Worm (Caenorhabditis elegans) whole organism, young adult: Measurements from ENCODE around the gene T22D1.18.

ENCODE experiments used
- B0336.3 ChIP-seq: fragments of 200-800 bp; sonication (Bioruptor generic); IDR thresholded peaks from 2 replicates; pipeline ENCODE4 v1.3.6; 2022; ENCODE audit warnings: missing genetic modification characterization, missing compliant biosample characterization
- C17E4.6 ChIP-seq: fragments of 200-800 bp; sonication (Bioruptor generic); IDR thresholded peaks from 2 replicates; pipeline ENCODE4 v1.3.6; 2022; ENCODE audit warnings: missing genetic modification reagents, missing genetic modification characterization, missing compliant biosample characterization
- F33H1.4 ChIP-seq: fragments of 200-800 bp; sonication (Bioruptor generic); IDR thresholded peaks from 2 replicates; pipeline ENCODE4 v1.3.6; 2022; ENCODE audit warnings: missing genetic modification reagents, missing genetic modification characterization, missing compliant biosample characterization
- F49E8.2 ChIP-seq: sonication (generic microtip); optimal IDR thresholded peaks from 3 replicates; lab custom pipeline; 2017; ENCODE audit warnings: missing genetic modification characterization, mild to moderate bottlenecking, missing compliant biosample characterization, antibody characterized with exemption, moderate library complexity; ENCODE audit not compliant: insufficient read depth
- F52B5.7 ChIP-seq: sonication (generic microtip); optimal IDR thresholded peaks from 2 replicates; lab custom pipeline; 2016; ENCODE audit warnings: mild to moderate bottlenecking, missing genetic modification characterization, missing compliant biosample characterization
- F55B11.4 ChIP-seq: sonication (generic microtip); optimal IDR thresholded peaks from 2 replicates; lab custom pipeline; 2016; ENCODE audit warnings: missing compliant biosample characterization, missing genetic modification characterization, borderline replicate concordance; ENCODE audit not compliant: insufficient read depth
- F57A8.1 ChIP-seq: fragments of 200-800 bp; sonication (Bioruptor generic); optimal IDR thresholded peaks from 2 replicates; lab custom pipeline; 2018; ENCODE audit warnings: mild to moderate bottlenecking, missing genetic modification characterization, moderate library complexity, missing compliant biosample characterization
- F57C9.4 ChIP-seq: sonication (generic microtip); optimal IDR thresholded peaks from 2 replicates; lab custom pipeline; 2017; ENCODE audit warnings: mild to moderate bottlenecking, missing genetic modification characterization, missing compliant biosample characterization
- K12H6.12 ChIP-seq: fragments of 200-800 bp; sonication (Bioruptor generic); optimal IDR thresholded peaks from 2 replicates; lab custom pipeline; 2018; ENCODE audit warnings: mild to moderate bottlenecking, missing genetic modification characterization, missing compliant biosample characterization
- Y53G8AR.9 ChIP-seq: fragments of 200-800 bp; sonication (Bioruptor generic); conservative IDR thresholded peaks from 2 replicates; pipeline ENCODE4 v1.3.6; 2022; ENCODE audit warnings: missing genetic modification reagents, missing genetic modification characterization, missing compliant biosample characterization
- Y67H2A.10 ChIP-seq: fragments of 200-800 bp; sonication (Bioruptor generic); conservative IDR thresholded peaks from 2 replicates; pipeline ENCODE4 v1.3.6; 2022; ENCODE audit warnings: missing genetic modification reagents, missing genetic modification characterization, missing compliant biosample characterization
- Y95B8A.8 ChIP-seq: fragments of 200-800 bp; sonication (Bioruptor generic); IDR thresholded peaks from 2 replicates; pipeline ENCODE4 v1.3.6; 2022; ENCODE audit warnings: missing genetic modification reagents, missing genetic modification characterization, missing compliant biosample characterization
- ZK185.1 ChIP-seq: sonication (generic microtip); optimal IDR thresholded peaks from 2 replicates; lab custom pipeline; 2016; ENCODE audit warnings: mild to moderate bottlenecking, missing genetic modification characterization, missing compliant biosample characterization; ENCODE audit not compliant: poor library complexity, severe bottlenecking
- akir-1 ChIP-seq: fragments of 200-800 bp; sonication (Bioruptor generic); optimal IDR thresholded peaks from 2 replicates; lab custom pipeline; 2018; ENCODE audit warnings: mild to moderate bottlenecking, missing genetic modification characterization, moderate library complexity, missing compliant biosample characterization
- aptf-2 ChIP-seq: fragments of 200-800 bp; sonication (Bioruptor generic); conservative IDR thresholded peaks from 2 replicates; pipeline ENCODE4 v1.3.6; 2022; ENCODE audit warnings: missing genetic modification reagents, missing genetic modification characterization, missing compliant biosample characterization
- athp-1 ChIP-seq: sonication (generic microtip); optimal IDR thresholded peaks from 2 replicates; lab custom pipeline; 2017; ENCODE audit warnings: mild to moderate bottlenecking, missing genetic modification characterization, missing compliant biosample characterization
- attf-3 ChIP-seq: fragments of 200-800 bp; sonication (Bioruptor generic); conservative IDR thresholded peaks from 2 replicates; pipeline ENCODE4 v1.3.6; 2022; ENCODE audit warnings: missing genetic modification reagents, missing genetic modification characterization, missing compliant biosample characterization
- attf-5 ChIP-seq: fragments of 200-800 bp; sonication (Bioruptor generic); optimal IDR thresholded peaks from 2 replicates; lab custom pipeline; 2018; ENCODE audit warnings: mild to moderate bottlenecking, missing genetic modification characterization, missing compliant biosample characterization
- bed-1 ChIP-seq: fragments of 200-800 bp; sonication (Bioruptor generic); IDR thresholded peaks from 2 replicates; pipeline ENCODE4 v1.3.6; 2022; ENCODE audit warnings: missing genetic modification reagents, missing genetic modification characterization, missing compliant biosample characterization
- cebp-1 ChIP-seq, 2 experiments: fragments of 200-800 bp in 1 of 2; sonication (Bioruptor generic) in 1 of 2; sonication (generic microtip) in 1 of 2; IDR thresholded peaks in 1 of 2; optimal IDR thresholded peaks in 1 of 2; 2 replicates each; pipeline versions ENCODE4 v1.3.6 to Lab custom; 2017 to 2022; ENCODE audit warnings: missing compliant biosample characterization in 2 of 2, missing genetic modification characterization in 2 of 2, mild to moderate bottlenecking in 1 of 2, missing genetic modification reagents in 1 of 2, moderate library complexity in 1 of 2
- ceh-79 ChIP-seq: sonication (generic microtip); optimal IDR thresholded peaks from 2 replicates; lab custom pipeline; 2017; ENCODE audit warnings: mild to moderate bottlenecking, missing genetic modification characterization, missing compliant biosample characterization
- chd-7 ChIP-seq: sonication (generic microtip); optimal IDR thresholded peaks from 2 replicates; lab custom pipeline; 2016; ENCODE audit warnings: mild to moderate bottlenecking, missing genetic modification characterization, moderate library complexity, missing compliant biosample characterization
- dpff-1 ChIP-seq: sonication (generic microtip); optimal IDR thresholded peaks from 2 replicates; lab custom pipeline; 2017; ENCODE audit warnings: mild to moderate bottlenecking, missing genetic modification characterization, missing compliant biosample characterization
- dpl-1 ChIP-seq: fragments of 150-350 bp; optimal IDR thresholded peaks from 2 replicates; lab custom pipeline; 2014; ENCODE audit warnings: missing biosample characterization, missing genetic modification reagents, missing genetic modification characterization
- egl-18 ChIP-seq: fragments of 200-800 bp; sonication (Bioruptor generic); IDR thresholded peaks from 2 replicates; pipeline ENCODE4 v1.3.6; 2022; ENCODE audit warnings: missing genetic modification reagents, missing genetic modification characterization, missing compliant biosample characterization
- egl-44 ChIP-seq: fragments of 200-800 bp; sonication (Bioruptor generic); IDR thresholded peaks from 2 replicates; pipeline ENCODE4 v1.3.6; 2022; ENCODE audit warnings: missing genetic modification reagents, missing genetic modification characterization, missing compliant biosample characterization
- ets-4 ChIP-seq: fragments of 200-800 bp; sonication (Bioruptor generic); optimal IDR thresholded peaks from 2 replicates; lab custom pipeline; 2018; ENCODE audit warnings: mild to moderate bottlenecking, missing genetic modification characterization, missing compliant biosample characterization
- him-1 ChIP-seq: sonication (generic microtip); optimal IDR thresholded peaks from 2 replicates; lab custom pipeline; 2016; ENCODE audit warnings: missing genotype, missing genetic modification reagents, missing genetic modification characterization, missing compliant biosample characterization
- hmg-1.2 ChIP-seq: fragments of 200-800 bp; sonication (Bioruptor generic); IDR thresholded peaks from 2 replicates; pipeline ENCODE4 v1.3.6; 2022; ENCODE audit warnings: missing genetic modification reagents, missing genetic modification characterization, missing compliant biosample characterization
- hrde-1 ChIP-seq: sonication (generic microtip); optimal IDR thresholded peaks from 2 replicates; lab custom pipeline; 2016; ENCODE audit warnings: missing genetic modification characterization, mild to moderate bottlenecking, missing compliant biosample characterization, moderate library complexity, missing genotype, missing genetic modification reagents, borderline replicate concordance
- hsf-1 ChIP-seq: fragments of 200-800 bp; sonication (Bioruptor generic); IDR thresholded peaks from 2 replicates; pipeline ENCODE4 v1.3.6; 2022; ENCODE audit warnings: missing genetic modification reagents, missing genetic modification characterization, missing compliant biosample characterization
- lin-26 ChIP-seq: fragments of 200-800 bp; sonication (Bioruptor generic); IDR thresholded peaks from 2 replicates; pipeline ENCODE4 v1.3.6; 2022; ENCODE audit warnings: missing genetic modification reagents, missing genetic modification characterization, missing compliant biosample characterization
- lin-35 ChIP-seq, 3 experiments: fragments of 150-350 bp in 2 of 3; sonication (generic microtip) in 1 of 3; optimal IDR thresholded peaks; 2 replicates each; lab custom pipeline; 2014 to 2018; ENCODE audit warnings: missing biosample characterization in 3 of 3, missing genetic modification characterization in 3 of 3, missing genetic modification reagents in 3 of 3
- madf-6 ChIP-seq: fragments of 200-800 bp; sonication (Bioruptor generic); IDR thresholded peaks from 2 replicates; pipeline ENCODE4 v1.3.6; 2022; ENCODE audit warnings: missing genetic modification reagents, missing genetic modification characterization, missing compliant biosample characterization
- mcd-1 ChIP-seq: fragments of 200-800 bp; sonication (Bioruptor generic); IDR thresholded peaks from 2 replicates; pipeline ENCODE4 v1.3.6; 2022; ENCODE audit warnings: missing genetic modification reagents, missing genetic modification characterization, missing compliant biosample characterization
- nfya-1 ChIP-seq: sonication (generic microtip); optimal IDR thresholded peaks from 2 replicates; lab custom pipeline; 2017; ENCODE audit warnings: antibody characterized with exemption, missing compliant biosample characterization, missing genetic modification characterization, borderline replicate concordance; ENCODE audit not compliant: insufficient read depth
- pbrm-1 ChIP-seq: fragments of 200-800 bp; sonication (Bioruptor generic); IDR thresholded peaks from 2 replicates; pipeline ENCODE4 v1.3.6; 2022; ENCODE audit warnings: missing genetic modification reagents, missing genetic modification characterization, missing compliant biosample characterization
- rec-8 ChIP-seq, 2 experiments: sonication (generic microtip); optimal IDR thresholded peaks; 2 replicates each; lab custom pipeline; 2016; ENCODE audit warnings: mild to moderate bottlenecking in 2 of 2, missing genetic modification characterization in 2 of 2, missing genetic modification reagents in 2 of 2, missing genotype in 2 of 2, missing biosample characterization in 1 of 2, missing compliant biosample characterization in 1 of 2, moderate library complexity in 1 of 2
- snpc-1.3 ChIP-seq: sonication (generic microtip); optimal IDR thresholded peaks from 2 replicates; lab custom pipeline; 2017; ENCODE audit warnings: missing genetic modification characterization, mild to moderate bottlenecking, missing compliant biosample characterization, antibody characterized with exemption, moderate library complexity, missing genotype, missing genetic modification reagents; ENCODE audit not compliant: insufficient read depth
- tbp1 ChIP-seq: fragments of 200-800 bp; sonication (Bioruptor generic); optimal IDR thresholded peaks from 2 replicates; lab custom pipeline; 2018; ENCODE audit warnings: mild to moderate bottlenecking, missing genetic modification characterization, missing compliant biosample characterization
- tlf-1 ChIP-seq: fragments of 200-800 bp; sonication (Bioruptor generic); optimal IDR thresholded peaks from 2 replicates; lab custom pipeline; 2018; ENCODE audit warnings: mild to moderate bottlenecking, missing genetic modification characterization, missing compliant biosample characterization
- unc-130 ChIP-seq: sonication (generic microtip); optimal IDR thresholded peaks from 2 replicates; lab custom pipeline; 2016; ENCODE audit warnings: missing genetic modification reagents, missing genetic modification characterization, missing compliant biosample characterization
- xnd-1 ChIP-seq: sonication (generic microtip); optimal IDR thresholded peaks from 2 replicates; lab custom pipeline; 2016; ENCODE audit warnings: missing genotype, missing genetic modification reagents, missing genetic modification characterization, missing compliant biosample characterization
- zim-3 ChIP-seq: sonication (generic microtip); optimal IDR thresholded peaks from 2 replicates; lab custom pipeline; 2017; ENCODE audit warnings: mild to moderate bottlenecking, missing genetic modification characterization, moderate library complexity, missing compliant biosample characterization
- ztf-18 ChIP-seq: sonication (generic microtip); optimal IDR thresholded peaks from 2 replicates; lab custom pipeline; 2016; ENCODE audit warnings: missing genotype, mild to moderate bottlenecking, missing genetic modification characterization, missing compliant biosample characterization
- ztf-26 ChIP-seq: sonication (generic microtip); optimal IDR thresholded peaks from 2 replicates; lab custom pipeline; 2017; ENCODE audit warnings: missing genetic modification characterization, missing compliant biosample characterization

Gene T22D1.18

ce11 chrIV:6919318-6919717 lies 645 bp downstream of the T22D1.18 start, which contains the start of gene ruvb-2 (continued):
- peak; percentile 83 for TF ChIP-seq mcd-1 (GFP tag; lab: Robert Waterston, UW)
- TF ChIP-seq ztf-18 (tag; lab: Kevin White, UChicago) = peak; percentile 97
- TF ChIP-seq snpc-1.3 (tag; lab: Kevin White, UChicago) = peak; percentile 56
- peak; percentile 66 for TF ChIP-seq him-1 (tag; lab: Kevin White, UChicago)
- no peak for TF ChIP-seq unc-130
- TF ChIP-seq F49E8.2 = no peak
- TF ChIP-seq athp-1 = peak; percentile 73
- TF ChIP-seq K12H6.12 (tag; lab: Kevin White, UChicago) = peak; percentile 22
- no peak for TF ChIP-seq F57C9.4 (tag; lab: Kevin White, UChicago)
- TF ChIP-seq akir-1 (GFP tag; lab: Kevin White, UChicago) = no peak
- TF ChIP-seq B0336.3 (GFP tag; lab: Robert Waterston, UW) = no peak; the same call in 1 of the 2 replicates
- no peak for TF ChIP-seq chd-7
- peak; percentile 97 for TF ChIP-seq attf-5
- TF ChIP-seq tbp1 (GFP tag; lab: Kevin White, UChicago) = peak; percentile 70
- TF ChIP-seq ZK185.1 (tag; lab: Kevin White, UChicago) = peak; percentile 52
- peak; percentile 53 for TF ChIP-seq tlf-1 (GFP tag; lab: Kevin White, UChicago)
- peak; percentile 69 for TF ChIP-seq dpl-1
- no peak for TF ChIP-seq F57A8.1 (GFP tag; lab: Kevin White, UChicago)
- 0 out of 2 replicates have a peak, but pooled peaks have one; percentile 35 for TF ChIP-seq Y95B8A.8 (GFP tag; lab: Robert Waterston, UW)
- TF ChIP-seq madf-6 (GFP tag; lab: Robert Waterston, UW) = no peak; the same call in 1 of the 2 replicates
- peak; percentile 65; the same call in 1 of the 2 replicates for TF ChIP-seq attf-3
- peak; percentile 62 for TF ChIP-seq Y53G8AR.9 (GFP tag; lab: Robert Waterston, UW)
- TF ChIP-seq xnd-1 (tag; lab: Kevin White, UChicago) = peak; percentile 23
- TF ChIP-seq ets-4 = no peak

ce11 chrIV:6916831-6917230 lies 3.1 kb downstream of the T22D1.18 start:
- TF ChIP-seq pbrm-1 (GFP tag; lab: Robert Waterston, UW) (no peak), zim-3 (tag; lab: Kevin White, UChicago) (no peak), rec-8 (tag; optimal IDR thresholded peaks at IDR 0.05; lab: Kevin White, UChicago) (no peak), egl-18 (no peak), dpff-1 (tag; lab: Kevin White, UChicago) (no peak), F33H1.4 (GFP tag; lab: Robert Waterston, UW) (0 out of 2 replicates have a peak, but pooled peaks have one; percentile 20), F55B11.4 (no peak), Y67H2A.10 (GFP tag; lab: Robert Waterston, UW) (no peak), egl-44 (GFP tag; lab: Robert Waterston, UW) (no peak), lin-26 (GFP tag; lab: Robert Waterston, UW) (0 out of 2 replicates have a peak, but pooled peaks have one; percentile 49), F49E8.2 (peak; percentile 4), C17E4.6 (GFP tag; lab: Robert Waterston, UW) (no peak), ceh-79 (tag; lab: Kevin White, UChicago) (no peak), hrde-1 (tag; lab: Kevin White, UChicago) (peak; percentile 25), nfya-1 (no peak), hsf-1 (GFP tag; lab: Robert Waterston, UW) (no peak), K12H6.12 (tag; lab: Kevin White, UChicago) (no peak), cebp-1 (GFP tag; IDR thresholded peaks at IDR 0.05; lab: Robert Waterston, UW) (no peak), cebp-1 (tag; optimal IDR thresholded peaks at IDR 0.05; lab: Kevin White, UChicago) (peak; percentile 5), ztf-26 (no peak), him-1 (tag; lab: Kevin White, UChicago) (peak; percentile 64), lin-35 (GFP tag; optimal IDR thresholded peaks at IDR 0.05; lab: Kevin White, UChicago) (no peak), F52B5.7 (no peak), aptf-2 (no peak), hmg-1.2 (GFP tag; lab: Robert Waterston, UW) (peak; percentile 28; the same call in 1 of the 2 replicates), bed-1 (no peak)
